Worm (Caenorhabditis elegans) whole organism, late embryonic: Measurements from ENCODE around the gene dgk-1.

Source experiments
- F13H6.1 ChIP-seq: sonication (generic microtip); optimal IDR thresholded peaks from 2 replicates; lab custom pipeline; 2016; ENCODE audit warnings: missing genetic modification characterization, missing compliant biosample characterization
- K09A11.1 ChIP-seq: sonication (generic microtip); optimal IDR thresholded peaks from 2 replicates; lab custom pipeline; 2017; ENCODE audit warnings: antibody characterized with exemption, mild to moderate bottlenecking, missing genetic modification characterization, missing compliant biosample characterization; ENCODE audit not compliant: insufficient read depth
- T23F11.4 ChIP-seq: fragments of 200-800 bp; sonication (Bioruptor generic); optimal IDR thresholded peaks from 2 replicates; lab custom pipeline; 2018; ENCODE audit warnings: mild to moderate bottlenecking, missing genetic modification characterization, missing compliant biosample characterization
- Y22D7AL.16 ChIP-seq: sonication (generic microtip); optimal IDR thresholded peaks from 2 replicates; lab custom pipeline; 2016; ENCODE audit warnings: missing genetic modification characterization, missing compliant biosample characterization
- ahr-1 ChIP-seq: sonication (generic microtip); optimal IDR thresholded peaks from 2 replicates; lab custom pipeline; 2016; ENCODE audit warnings: missing genetic modification characterization, missing compliant biosample characterization
- ceh-14 ChIP-seq: sonication (generic microtip); optimal IDR thresholded peaks from 2 replicates; lab custom pipeline; 2016; ENCODE audit warnings: missing genotype, missing genetic modification characterization, missing compliant biosample characterization
- ceh-19 ChIP-seq: fragments of 200-800 bp; sonication (Bioruptor generic); optimal IDR thresholded peaks from 2 replicates; lab custom pipeline; 2018; ENCODE audit warnings: mild to moderate bottlenecking, missing genetic modification characterization, missing compliant biosample characterization
- ceh-2 ChIP-seq: sonication (generic microtip); optimal IDR thresholded peaks from 2 replicates; lab custom pipeline; 2016; ENCODE audit warnings: missing genotype, missing genetic modification characterization, missing compliant biosample characterization
- ceh-22 ChIP-seq: sonication (generic microtip); optimal IDR thresholded peaks from 2 replicates; lab custom pipeline; 2017; ENCODE audit warnings: missing biosample characterization, missing genetic modification characterization
- ceh-24 ChIP-seq: sonication (generic microtip); optimal IDR thresholded peaks from 2 replicates; lab custom pipeline; 2016; ENCODE audit warnings: mild to moderate bottlenecking, missing genetic modification characterization, missing compliant biosample characterization
- ceh-31 ChIP-seq: sonication (generic microtip); optimal IDR thresholded peaks from 2 replicates; lab custom pipeline; 2016; ENCODE audit warnings: missing genetic modification characterization, missing compliant biosample characterization
- ceh-34 ChIP-seq: sonication (generic microtip); optimal IDR thresholded peaks from 2 replicates; lab custom pipeline; 2016; ENCODE audit warnings: mild to moderate bottlenecking, missing genetic modification characterization, missing compliant biosample characterization
- ceh-45 ChIP-seq: fragments of 200-800 bp; sonication (Bioruptor generic); IDR thresholded peaks from 2 replicates; pipeline ENCODE4 v1.3.6; 2022; ENCODE audit warnings: missing genetic modification reagents, missing genetic modification characterization, missing compliant biosample characterization
- ceh-6 ChIP-seq: fragments of 200-800 bp; sonication (Bioruptor generic); optimal IDR thresholded peaks from 2 replicates; lab custom pipeline; 2018; ENCODE audit warnings: mild to moderate bottlenecking, missing genetic modification characterization, missing compliant biosample characterization
- ceh-9 ChIP-seq: sonication (generic microtip); optimal IDR thresholded peaks from 2 replicates; lab custom pipeline; 2016; ENCODE audit warnings: mild to moderate bottlenecking, missing genetic modification characterization, inconsistent platforms, missing compliant biosample characterization
- che-1 ChIP-seq: sonication (generic microtip); optimal IDR thresholded peaks from 2 replicates; lab custom pipeline; 2016; ENCODE audit warnings: mild to moderate bottlenecking, missing genetic modification characterization, missing compliant biosample characterization
- dmd-4 ChIP-seq: sonication (generic microtip); optimal IDR thresholded peaks from 2 replicates; lab custom pipeline; 2016; ENCODE audit warnings: borderline replicate concordance, missing genetic modification characterization, missing compliant biosample characterization
- dve-1 ChIP-seq: sonication (generic microtip); optimal IDR thresholded peaks from 2 replicates; lab custom pipeline; 2017; ENCODE audit warnings: antibody characterized with exemption, mild to moderate bottlenecking, missing genetic modification characterization, missing compliant biosample characterization
- elt-4 ChIP-seq: sonication (generic microtip); optimal IDR thresholded peaks from 2 replicates; lab custom pipeline; 2016; ENCODE audit warnings: missing genetic modification characterization, missing compliant biosample characterization
- ets-4 ChIP-seq: sonication (generic microtip); optimal IDR thresholded peaks from 2 replicates; lab custom pipeline; 2016; ENCODE audit warnings: missing genetic modification characterization, missing compliant biosample characterization
- eyg-1 ChIP-seq: sonication (generic microtip); optimal IDR thresholded peaks from 2 replicates; lab custom pipeline; 2016; ENCODE audit warnings: missing genotype, missing genetic modification characterization, missing compliant biosample characterization
- fax-1 ChIP-seq: sonication (generic microtip); optimal IDR thresholded peaks from 2 replicates; lab custom pipeline; 2016; ENCODE audit warnings: missing genotype, missing genetic modification characterization, missing compliant biosample characterization
- fkh-10 ChIP-seq: fragments of 150-350 bp; optimal IDR thresholded peaks from 2 replicates; lab custom pipeline; 2014; ENCODE audit warnings: missing biosample characterization, missing genetic modification reagents, missing genetic modification characterization
- gmeb-2 ChIP-seq: sonication (generic microtip); optimal IDR thresholded peaks from 2 replicates; lab custom pipeline; 2016; ENCODE audit warnings: missing genetic modification characterization, inconsistent platforms, missing compliant biosample characterization
- hlh-30 ChIP-seq: sonication (generic microtip); optimal IDR thresholded peaks from 2 replicates; lab custom pipeline; 2017; ENCODE audit warnings: antibody characterized with exemption, missing genetic modification characterization, missing compliant biosample characterization; ENCODE audit not compliant: insufficient read depth
- hlh-6 ChIP-seq: sonication (generic microtip); optimal IDR thresholded peaks from 2 replicates; lab custom pipeline; 2016; ENCODE audit warnings: missing genotype, missing genetic modification characterization, missing compliant biosample characterization
- hlh-8 ChIP-seq: sonication (generic microtip); optimal IDR thresholded peaks from 2 replicates; lab custom pipeline; 2016; ENCODE audit warnings: missing genotype, missing genetic modification characterization, missing compliant biosample characterization
- madf-2 ChIP-seq: sonication (generic microtip); optimal IDR thresholded peaks from 2 replicates; lab custom pipeline; 2017; ENCODE audit warnings: missing genetic modification characterization, missing compliant biosample characterization
- nfya-1 ChIP-seq: sonication (generic microtip); optimal IDR thresholded peaks from 2 replicates; lab custom pipeline; 2017; ENCODE audit warnings: missing genetic modification characterization, mild to moderate bottlenecking, missing compliant biosample characterization, antibody characterized with exemption, moderate library complexity
- nhr-11 ChIP-seq: fragments of 150-350 bp; optimal IDR thresholded peaks from 2 replicates; lab custom pipeline; 2014; ENCODE audit warnings: missing biosample characterization, missing genetic modification characterization
- odd-2 ChIP-seq: sonication (generic microtip); optimal IDR thresholded peaks from 2 replicates; lab custom pipeline; 2017; ENCODE audit warnings: antibody characterized with exemption, mild to moderate bottlenecking, missing genetic modification characterization, missing compliant biosample characterization
- pat-9 ChIP-seq: fragments of 200-800 bp; sonication (Bioruptor generic); optimal IDR thresholded peaks from 2 replicates; lab custom pipeline; 2018; ENCODE audit warnings: mild to moderate bottlenecking, missing genetic modification characterization, moderate library complexity, missing compliant biosample characterization
- pros-1 ChIP-seq: fragments of 150-350 bp; optimal IDR thresholded peaks from 2 replicates; lab custom pipeline; 2014; ENCODE audit warnings: missing biosample characterization, missing genetic modification reagents, missing genetic modification characterization
- ref-2 ChIP-seq: sonication (generic microtip); optimal IDR thresholded peaks from 2 replicates; lab custom pipeline; 2016; ENCODE audit warnings: missing genetic modification characterization, missing compliant biosample characterization
- sdc-2 ChIP-seq: sonication (generic microtip); optimal IDR thresholded peaks from 2 replicates; lab custom pipeline; 2016; ENCODE audit warnings: missing genotype, missing genetic modification characterization, missing compliant biosample characterization
- sox-2 ChIP-seq: fragments of 200-800 bp; sonication (Bioruptor generic); IDR thresholded peaks from 2 replicates; pipeline ENCODE4 v1.3.6; 2022; ENCODE audit warnings: missing genetic modification reagents, missing genetic modification characterization, missing compliant biosample characterization
- sox-4 ChIP-seq: sonication (generic microtip); optimal IDR thresholded peaks from 2 replicates; lab custom pipeline; 2017; ENCODE audit warnings: mild to moderate bottlenecking, missing genetic modification characterization, inconsistent platforms, missing compliant biosample characterization
- syd-9 ChIP-seq: sonication (generic microtip); optimal IDR thresholded peaks from 2 replicates; lab custom pipeline; 2016; ENCODE audit warnings: mild to moderate bottlenecking, missing genetic modification characterization, moderate library complexity, missing compliant biosample characterization
- tbx-2 ChIP-seq: sonication (generic microtip); optimal IDR thresholded peaks from 2 replicates; lab custom pipeline; 2016; ENCODE audit warnings: missing genetic modification characterization, missing compliant biosample characterization
- ttx-3 ChIP-seq: sonication (generic microtip); optimal IDR thresholded peaks from 2 replicates; lab custom pipeline; 2016; ENCODE audit warnings: missing genetic modification reagents, missing genetic modification characterization, missing compliant biosample characterization
- unc-3 ChIP-seq, 2 experiments: fragments of 200-800 bp in 1 of 2; sonication (Bioruptor generic) in 1 of 2; sonication (generic microtip) in 1 of 2; conservative IDR thresholded peaks in 1 of 2; optimal IDR thresholded peaks in 1 of 2; 2 replicates each; pipeline versions ENCODE4 v1.3.6 to Lab custom; 2016 to 2022; ENCODE audit warnings: missing compliant biosample characterization in 2 of 2, missing genetic modification characterization in 2 of 2, missing genetic modification reagents in 1 of 2
- unc-42 ChIP-seq: sonication (generic microtip); optimal IDR thresholded peaks from 2 replicates; lab custom pipeline; 2016; ENCODE audit warnings: missing genotype, missing genetic modification characterization, missing compliant biosample characterization
- unc-86 ChIP-seq: sonication (generic microtip); optimal IDR thresholded peaks from 2 replicates; lab custom pipeline; 2016; ENCODE audit warnings: missing genetic modification characterization, missing compliant biosample characterization

The dgk-1 gene

DNA sequence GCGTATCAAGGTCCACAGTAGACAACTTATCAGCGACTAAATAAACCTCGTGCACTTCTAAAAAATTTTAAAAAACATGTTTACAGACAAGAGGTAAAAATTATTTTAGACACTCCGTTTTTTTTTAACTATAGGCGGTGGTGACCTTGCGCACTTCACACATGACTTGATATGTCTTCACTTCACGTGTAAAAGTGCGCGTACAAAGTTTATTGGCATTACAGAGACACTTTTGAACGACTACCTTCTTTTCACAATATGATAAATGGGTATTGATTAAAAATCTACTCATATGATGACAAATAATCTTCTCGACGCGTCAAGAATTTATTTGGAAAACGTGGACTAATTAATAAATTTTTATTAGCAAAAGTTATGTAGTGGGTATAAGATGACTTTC is 35.5 kb upstream of the dgk-1 start:
- TF ChIP-seq T23F11.4 (GFP tag; lab: Kevin White, UChicago), result no peak
- TF ChIP-seq ceh-19 (GFP tag; lab: Kevin White, UChicago), result no peak
- TF ChIP-seq madf-2 (tag; lab: Kevin White, UChicago), result no peak
- TF ChIP-seq, all 69 proteins: peak for 0

DNA sequence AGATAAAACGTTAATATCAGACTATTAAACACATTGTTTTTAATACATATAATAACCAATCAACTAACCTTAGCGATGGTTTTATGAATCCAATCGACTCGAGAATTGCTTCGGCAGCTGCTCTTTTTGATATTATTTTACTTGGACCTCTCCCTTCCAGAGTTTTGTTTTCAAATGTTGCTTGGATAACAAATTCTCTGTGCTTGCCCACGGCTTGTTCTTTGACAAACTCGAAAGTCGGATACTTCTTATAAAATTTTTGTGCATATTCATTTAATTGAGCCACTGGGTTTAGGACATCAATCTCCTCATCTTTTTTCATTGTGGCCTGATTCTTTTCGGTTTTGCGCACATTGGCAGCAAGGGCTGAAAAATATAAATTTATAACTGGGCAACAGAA is 33.8 kb upstream of the dgk-1 start, which contains the start of gene F55A4.3:
TSS of gene F55A4.3 (minus strand) at position 101 of the 400 bp plus-strand sequence.
- no peak for TF ChIP-seq hlh-30 (tag; lab: Kevin White, UChicago)
- TF ChIP-seq odd-2 (tag; lab: Kevin White, UChicago), result no peak
- no peak for TF ChIP-seq sdc-2 (tag; lab: Kevin White, UChicago)
- TF ChIP-seq ceh-14 (tag; lab: Kevin White, UChicago), result no peak
- TF ChIP-seq dmd-4 (tag; lab: Kevin White, UChicago), result no peak
- TF ChIP-seq fax-1, result no peak

DNA sequence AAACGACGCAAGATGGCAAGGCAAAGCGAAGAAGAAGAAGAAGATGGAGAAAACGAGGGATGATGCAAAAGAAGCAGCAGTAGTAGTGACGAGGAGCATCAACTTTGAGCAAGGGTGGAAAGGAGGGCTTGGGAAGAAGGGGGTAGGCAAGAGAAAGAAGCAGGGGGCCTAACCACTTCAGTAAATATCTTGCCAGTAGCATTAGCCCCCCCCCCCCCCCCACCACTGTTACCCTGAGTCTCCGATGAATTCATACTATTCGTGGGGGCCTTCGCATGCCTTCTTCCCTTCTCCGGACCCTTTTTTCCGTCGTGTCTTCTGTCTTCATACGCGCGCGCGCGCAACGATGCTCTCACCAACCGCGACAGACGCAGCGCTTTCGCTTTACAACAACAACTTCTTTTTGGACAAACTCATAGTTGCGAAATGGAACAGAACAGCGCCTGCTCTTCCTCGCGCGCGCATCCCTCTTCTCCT is 30.6 kb upstream of the dgk-1 start:
- TF ChIP-seq ceh-22, result no peak
- no peak for TF ChIP-seq ceh-45
- TF ChIP-seq ceh-19 (GFP tag; lab: Kevin White, UChicago), result peak; percentile 77
- no peak for TF ChIP-seq ahr-1
- TF ChIP-seq che-1 (tag; lab: Kevin White, UChicago), result peak; percentile 24
- TF ChIP-seq sox-2 (GFP tag; lab: Robert Waterston, UW), result no peak
- TF ChIP-seq nfya-1, result peak; percentile 1
- TF ChIP-seq ttx-3 (tag; lab: Kevin White, UChicago), result no peak
- peak; percentile 34 for TF ChIP-seq Y22D7AL.16 (tag; lab: Kevin White, UChicago)
- peak; percentile 43 for TF ChIP-seq sdc-2 (tag; lab: Kevin White, UChicago)
- TF ChIP-seq ceh-2 (tag; lab: Kevin White, UChicago), result no peak
- no peak for TF ChIP-seq K09A11.1 (tag; lab: Kevin White, UChicago)
- TF ChIP-seq hlh-6, result no peak
- TF ChIP-seq madf-2 (tag; lab: Kevin White, UChicago), result no peak
- TF ChIP-seq hlh-30 (tag; lab: Kevin White, UChicago), result no peak
- TF ChIP-seq ceh-24 (tag; lab: Kevin White, UChicago), result no peak
- no peak for TF ChIP-seq unc-86 (tag; lab: Kevin White, UChicago)
- TF ChIP-seq F13H6.1 (tag; lab: Kevin White, UChicago), result no peak
- TF ChIP-seq hlh-8 (tag; lab: Kevin White, UChicago), result no peak
- TF ChIP-seq pat-9 (tag; lab: Kevin White, UChicago), result no peak
- peak; percentile 27 for TF ChIP-seq tbx-2 (tag; lab: Kevin White, UChicago)
- TF ChIP-seq elt-4, result no peak
- TF ChIP-seq ceh-31, result peak; percentile 55
- TF ChIP-seq pros-1, result no peak
- no peak for TF ChIP-seq ceh-9
- TF ChIP-seq unc-3 (GFP tag; conservative IDR thresholded peaks at IDR 0.05; lab: Robert Waterston, UW), result no peak
- no peak for TF ChIP-seq unc-3 (tag; optimal IDR thresholded peaks at IDR 0.05; lab: Kevin White, UChicago)
- peak; percentile 7 for TF ChIP-seq ceh-34
- peak; percentile 5 for TF ChIP-seq sox-4 (tag; lab: Kevin White, UChicago)
- TF ChIP-seq syd-9 (tag; lab: Kevin White, UChicago), result no peak
- no peak for TF ChIP-seq ets-4
- TF ChIP-seq dve-1 (tag; lab: Kevin White, UChicago), result no peak
- no peak for TF ChIP-seq eyg-1
- TF ChIP-seq nhr-11 (tag; lab: Kevin White, UChicago), result no peak
- no peak for TF ChIP-seq gmeb-2
- no peak for TF ChIP-seq ref-2 (tag; lab: Kevin White, UChicago)
- no peak for TF ChIP-seq ceh-6 (GFP tag; lab: Kevin White, UChicago)
- peak; percentile 54 for TF ChIP-seq unc-42 (tag; lab: Kevin White, UChicago)
- TF ChIP-seq fkh-10 (GFP tag; lab: Kevin White, UChicago), result no peak
- TF ChIP-seq ceh-14 (tag; lab: Kevin White, UChicago), result peak; percentile 32
